Fruit fly (Drosophila melanogaster) whole organism, prepupa: ENCODE results near the gene Sol1.

ENCODE experiments used
- CG11902 ChIP-seq: fragments of 200-800 bp; sonication (Bioruptor generic); optimal IDR thresholded peaks from 3 replicates; lab custom pipeline; 2016; ENCODE audit warnings: missing biosample characterization, missing genetic modification characterization
- CG34406 ChIP-seq: fragments of 200-800 bp; sonication (Bioruptor generic); optimal IDR thresholded peaks from 3 replicates; lab custom pipeline; 2016; ENCODE audit warnings: missing biosample characterization, missing genetic modification characterization
- CG6163 ChIP-seq: fragments of 200-800 bp; sonication (Bioruptor generic); IDR thresholded peaks from 3 replicates; pipeline ENCODE4 v1.3.6; 2022; ENCODE audit warnings: missing biosample characterization, missing genetic modification characterization
- CG6276 ChIP-seq: fragments of 200-800 bp; sonication (Bioruptor generic); optimal IDR thresholded peaks from 2 replicates; lab custom pipeline; 2017; ENCODE audit warnings: missing biosample characterization, mild to moderate bottlenecking, missing genetic modification characterization
- CG6792 ChIP-seq: fragments of 200-800 bp; sonication (Bioruptor generic); optimal IDR thresholded peaks from 3 replicates; lab custom pipeline; 2016; ENCODE audit warnings: missing biosample characterization, missing genetic modification characterization
- CG8632 ChIP-seq: fragments of 200-800 bp; sonication (Bioruptor generic); optimal IDR thresholded peaks from 3 replicates; lab custom pipeline; 2016; ENCODE audit warnings: missing biosample characterization, missing genetic modification characterization
- Eip78C ChIP-seq: fragments of 200-800 bp; sonication (Bioruptor generic); peaks from one replicate; lab custom pipeline; 2016; ENCODE audit warnings: missing biosample characterization, missing genetic modification characterization
- OdsH ChIP-seq: fragments of 200-800 bp; sonication (Bioruptor generic); optimal IDR thresholded peaks from 3 replicates; lab custom pipeline; 2016; ENCODE audit warnings: missing biosample characterization, missing genetic modification characterization
- esn ChIP-seq: fragments of 200-800 bp; sonication (Bioruptor generic); optimal IDR thresholded peaks from 2 replicates; lab custom pipeline; 2016; ENCODE audit warnings: missing biosample characterization, mild to moderate bottlenecking, missing genetic modification characterization, moderate library complexity
- svp ChIP-seq: fragments of 200-800 bp; sonication (Bioruptor generic); peaks from one replicate; lab custom pipeline; 2016; ENCODE audit warnings: missing biosample characterization, missing genetic modification characterization
- topi ChIP-seq: fragments of 200-800 bp; sonication (Bioruptor generic); optimal IDR thresholded peaks from 3 replicates; lab custom pipeline; 2016; ENCODE audit warnings: missing biosample characterization, missing genetic modification characterization

- no peak for TF ChIP-seq CG6276 (GFP tag; lab: Kevin White, UChicago)
- no peak for TF ChIP-seq esn (GFP tag; lab: Kevin White, UChicago)
- no peak for TF ChIP-seq svp (GFP tag; lab: Kevin White, UChicago)
- TF ChIP-seq CG8632 (GFP tag; lab: Kevin White, UChicago), result no peak
- TF ChIP-seq topi (GFP tag; lab: Kevin White, UChicago), result no peak
- no peak for TF ChIP-seq CG34406 (GFP tag; lab: Kevin White, UChicago)
- no peak for TF ChIP-seq CG6163 (GFP tag; lab: Robert Waterston, UW)
- TF ChIP-seq Eip78C, result no peak
- no peak for TF ChIP-seq CG11902 (GFP tag; lab: Kevin White, UChicago)
- no peak for TF ChIP-seq CG6792 (GFP tag; lab: Kevin White, UChicago)
- TF ChIP-seq OdsH (GFP tag; lab: Kevin White, UChicago), result no peak
Observed at dm6 chr3R:12439039-12439400, 53.0 kb downstream of the Sol1 start, which contains the start of the genes CG17207 and CG46427.
